Fruit fly (Drosophila melanogaster) whole organism: ENCODE data around the gene GATAd.

ENCODE experiments used
- CG8478 ChIP-seq: fragments of >200 bp; optimal IDR thresholded peaks from 2 replicates; lab custom pipeline; 2018; ENCODE audit warnings: inconsistent platforms
- Dll ChIP-seq: fragments of >200 bp; optimal IDR thresholded peaks from 2 replicates; lab custom pipeline; 2017
- pan ChIP-seq: fragments of >200 bp; optimal IDR thresholded peaks from 2 replicates; lab custom pipeline; 2017
- psq ChIP-seq: fragments of >200 bp; optimal IDR thresholded peaks from 2 replicates; lab custom pipeline; 2017
- usp ChIP-seq: fragments of >200 bp; optimal IDR thresholded peaks from 2 replicates; lab custom pipeline; 2017; ENCODE audit warnings: missing biosample characterization, missing genetic modification characterization, mixed read lengths

DNA sequence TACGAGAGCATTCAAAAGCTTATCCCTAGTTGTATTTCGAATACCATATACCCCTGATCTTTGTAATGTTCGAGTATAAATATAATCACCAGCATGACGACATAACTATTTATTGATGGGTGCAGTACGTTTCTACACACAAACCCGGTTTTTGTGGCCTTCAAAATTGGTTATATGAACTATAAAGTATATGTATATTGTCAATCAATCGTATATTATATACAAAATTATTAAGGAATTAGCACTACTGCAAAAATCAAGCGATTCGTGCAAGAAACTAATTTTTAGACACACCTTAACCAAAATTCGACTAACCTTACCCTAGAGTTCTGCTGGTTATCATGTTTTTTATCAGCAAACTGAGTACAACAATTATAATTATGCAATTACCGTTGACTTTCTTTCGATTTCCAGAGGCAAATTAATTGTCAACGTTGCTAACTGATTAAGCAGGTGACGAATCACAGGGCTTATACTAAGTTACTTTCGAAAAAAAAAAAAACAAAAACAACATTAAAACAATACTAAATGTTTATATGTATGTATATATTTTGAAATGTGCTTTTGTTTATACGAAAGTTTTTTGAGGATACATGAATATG is 13.3 kb upstream of the GATAd start:
- TF ChIP-seq usp (GFP tag; lab: Kevin White, UChicago) = no peak
- no peak for TF ChIP-seq CG8478
- no peak for TF ChIP-seq psq
- no peak for TF ChIP-seq Dll (lab: Kevin White, UChicago)
- no peak for TF ChIP-seq pan
